Worm (Caenorhabditis elegans) whole organism, L4 larva: ENCODE results near the gene irld-36.

ENCODE experiments used
- F26F4.8 ChIP-seq: fragments of 200-800 bp; sonication (Bioruptor generic); conservative IDR thresholded peaks from 2 replicates; pipeline ENCODE4 v1.3.6; 2022; ENCODE audit warnings: missing genetic modification characterization, missing compliant biosample characterization
- F37D6.2 ChIP-seq: sonication (generic microtip); optimal IDR thresholded peaks from 2 replicates; lab custom pipeline; 2016; ENCODE audit warnings: mild to moderate bottlenecking, missing genetic modification characterization, missing compliant biosample characterization
- F49E8.2 ChIP-seq: sonication (generic microtip); optimal IDR thresholded peaks from 2 replicates; lab custom pipeline; 2016; ENCODE audit warnings: missing compliant biosample characterization, mild to moderate bottlenecking, missing genetic modification characterization, borderline replicate concordance
- R02D3.7 ChIP-seq: fragments of 150-350 bp; sonication (generic microtip); optimal IDR thresholded peaks from 3 replicates; lab custom pipeline; 2014; ENCODE audit warnings: missing biosample characterization, missing genetic modification characterization
- ZK337.2 ChIP-seq: fragments of 200-800 bp; sonication (Bioruptor generic); IDR thresholded peaks from 2 replicates; pipeline ENCODE4 v1.3.6; 2022; ENCODE audit warnings: missing genetic modification reagents, missing genetic modification characterization, missing compliant biosample characterization
- aly-2 ChIP-seq: sonication (generic microtip); optimal IDR thresholded peaks from 2 replicates; lab custom pipeline; 2018; ENCODE audit warnings: missing biosample characterization, missing genetic modification characterization
- attf-4 ChIP-seq: sonication (generic microtip); optimal IDR thresholded peaks from 3 replicates; lab custom pipeline; 2017; ENCODE audit warnings: missing biosample characterization, missing genetic modification characterization
- ceh-32 ChIP-seq: sonication (generic microtip); optimal IDR thresholded peaks from 2 replicates; lab custom pipeline; 2016; ENCODE audit warnings: mild to moderate bottlenecking, missing genetic modification characterization, missing compliant biosample characterization; ENCODE audit not compliant: poor library complexity
- ceh-44 ChIP-seq: fragments of 200-800 bp; sonication (Bioruptor generic); IDR thresholded peaks from 2 replicates; pipeline ENCODE4 v1.3.6; 2022; ENCODE audit warnings: missing genetic modification reagents, missing genetic modification characterization, missing compliant biosample characterization
- ceh-62 ChIP-seq: sonication (generic microtip); optimal IDR thresholded peaks from 2 replicates; lab custom pipeline; 2017; ENCODE audit warnings: missing biosample characterization, missing genetic modification characterization
- ceh-82 ChIP-seq: sonication (generic microtip); optimal IDR thresholded peaks from 2 replicates; lab custom pipeline; 2017; ENCODE audit warnings: missing biosample characterization, missing genetic modification characterization
- cey-2 ChIP-seq: sonication (generic microtip); optimal IDR thresholded peaks from 3 replicates; lab custom pipeline; 2017; ENCODE audit warnings: missing genetic modification characterization, mild to moderate bottlenecking, missing compliant biosample characterization, antibody characterized with exemption, borderline replicate concordance; ENCODE audit not compliant: insufficient read depth
- ctbp-1 ChIP-seq: fragments of 200-800 bp; sonication (Bioruptor generic); IDR thresholded peaks from 2 replicates; pipeline ENCODE4 v1.3.6; 2022; ENCODE audit warnings: missing genetic modification reagents, missing genetic modification characterization, missing compliant biosample characterization
- daf-19 ChIP-seq: fragments of 200-800 bp; sonication (Bioruptor generic); conservative IDR thresholded peaks from 2 replicates; pipeline ENCODE4 v1.3.6; 2022; ENCODE audit warnings: missing genetic modification characterization, missing compliant biosample characterization
- dpl-1 ChIP-seq: fragments of 150-350 bp; optimal IDR thresholded peaks from 2 replicates; lab custom pipeline; 2014; ENCODE audit warnings: missing biosample characterization, missing genetic modification reagents, missing genetic modification characterization
- dve-1 ChIP-seq: sonication (generic microtip); optimal IDR thresholded peaks from 2 replicates; lab custom pipeline; 2017; ENCODE audit warnings: antibody characterized with exemption, mild to moderate bottlenecking, missing genetic modification characterization, missing compliant biosample characterization; ENCODE audit not compliant: insufficient read depth
- egl-27 ChIP-seq: sonication (generic microtip); optimal IDR thresholded peaks from 3 replicates; lab custom pipeline; 2017; ENCODE audit warnings: missing biosample characterization, missing genetic modification reagents, missing genetic modification characterization
- fkh-10 ChIP-seq: fragments of 150-350 bp; optimal IDR thresholded peaks from 2 replicates; lab custom pipeline; 2014; ENCODE audit warnings: missing biosample characterization, missing genetic modification reagents, missing genetic modification characterization
- hlh-11 ChIP-seq: fragments of 200-800 bp; sonication (Bioruptor generic); optimal IDR thresholded peaks from 2 replicates; lab custom pipeline; 2018; ENCODE audit warnings: mild to moderate bottlenecking, missing genetic modification characterization, missing compliant biosample characterization
- jun-1 ChIP-seq: fragments of 150-350 bp; optimal IDR thresholded peaks from 2 replicates; lab custom pipeline; 2014; ENCODE audit warnings: missing biosample characterization, missing genetic modification reagents, missing genetic modification characterization
- lin-13 ChIP-seq: fragments of 150-350 bp; optimal IDR thresholded peaks from 2 replicates; lab custom pipeline; 2014; ENCODE audit warnings: missing biosample characterization, missing genetic modification reagents, missing genetic modification characterization
- lir-3 ChIP-seq: sonication (generic microtip); optimal IDR thresholded peaks from 2 replicates; lab custom pipeline; 2016; ENCODE audit warnings: mild to moderate bottlenecking, missing genetic modification characterization, missing compliant biosample characterization
- lsy-2 ChIP-seq, 2 experiments: fragments of 150-350 bp in 1 of 2; sonication (generic microtip) in 1 of 2; optimal IDR thresholded peaks; 2 replicates each; lab custom pipeline; 2014 to 2017; ENCODE audit warnings: missing biosample characterization in 2 of 2, missing genetic modification characterization in 2 of 2
- madf-5 ChIP-seq, 2 experiments: fragments of 200-800 bp; sonication (Bioruptor generic); IDR thresholded peaks; 2 replicates each; pipeline ENCODE4 v1.3.6; 2022; ENCODE audit warnings: missing compliant biosample characterization in 2 of 2, missing genetic modification characterization in 2 of 2
- madf-9 ChIP-seq: fragments of 200-800 bp; sonication (Bioruptor generic); conservative IDR thresholded peaks from 2 replicates; pipeline ENCODE4 v1.3.6; 2022; ENCODE audit warnings: missing genetic modification reagents, missing genetic modification characterization, missing compliant biosample characterization
- mdl-1 ChIP-seq, 2 experiments: fragments of 150-350 bp in 1 of 2; sonication (generic microtip) in 1 of 2; optimal IDR thresholded peaks; 2 replicates each; lab custom pipeline; 2014 to 2017; ENCODE audit warnings: missing biosample characterization in 2 of 2, missing genetic modification characterization in 2 of 2
- mdt-29 ChIP-seq: fragments of 200-800 bp; sonication (Bioruptor generic); IDR thresholded peaks from 2 replicates; pipeline ENCODE4 v1.3.6; 2022; ENCODE audit warnings: missing genetic modification reagents, missing genetic modification characterization, missing compliant biosample characterization
- mep-1 ChIP-seq: fragments of 150-350 bp; sonication (generic microtip); optimal IDR thresholded peaks from 3 replicates; lab custom pipeline; 2014; ENCODE audit warnings: missing biosample characterization, missing genetic modification characterization
- mes-2 ChIP-seq: sonication (generic microtip); optimal IDR thresholded peaks from 2 replicates; lab custom pipeline; 2016; ENCODE audit warnings: missing genotype, mild to moderate bottlenecking, missing genetic modification characterization, missing compliant biosample characterization; ENCODE audit not compliant: poor library complexity, severe bottlenecking
- mxl-2 ChIP-seq: fragments of 200-800 bp; sonication (Bioruptor generic); conservative IDR thresholded peaks from 2 replicates; pipeline ENCODE4 v1.3.6; 2022; ENCODE audit warnings: missing genetic modification reagents, missing genetic modification characterization, missing compliant biosample characterization
- nhr-102 ChIP-seq: sonication (generic microtip); optimal IDR thresholded peaks from 2 replicates; lab custom pipeline; 2016; ENCODE audit warnings: mild to moderate bottlenecking, missing genetic modification characterization, moderate library complexity, missing compliant biosample characterization
- nhr-6 ChIP-seq: fragments of 150-350 bp; optimal IDR thresholded peaks from 2 replicates; lab custom pipeline; 2014; ENCODE audit warnings: missing biosample characterization, missing genetic modification characterization
- nhr-77 ChIP-seq: fragments of 150-350 bp; optimal IDR thresholded peaks from 2 replicates; lab custom pipeline; 2014; ENCODE audit warnings: missing biosample characterization, missing genetic modification characterization
- pha-4 ChIP-seq, 2 experiments: fragments of 150-350 bp in 1 of 2; fragments of 200-800 bp in 1 of 2; sonication (Bioruptor generic) in 1 of 2; IDR thresholded peaks in 1 of 2; optimal IDR thresholded peaks in 1 of 2; 2 replicates each; pipeline versions ENCODE4 v1.3.6 to Lab custom; 2014 to 2022; ENCODE audit warnings: missing genetic modification characterization in 2 of 2, missing genetic modification reagents in 2 of 2, missing biosample characterization in 1 of 2, missing compliant biosample characterization in 1 of 2
- saeg-2 ChIP-seq: fragments of 200-800 bp; sonication (Bioruptor generic); IDR thresholded peaks from 2 replicates; pipeline ENCODE4 v1.3.6; 2022; ENCODE audit warnings: missing genetic modification reagents, missing genetic modification characterization, missing compliant biosample characterization
- sdz-12 ChIP-seq: fragments of 200-800 bp; sonication (Bioruptor generic); optimal IDR thresholded peaks from 2 replicates; lab custom pipeline; 2018; ENCODE audit warnings: mild to moderate bottlenecking, missing genetic modification characterization, missing compliant biosample characterization
- set-16 ChIP-seq: fragments of 200-800 bp; sonication (Bioruptor generic); IDR thresholded peaks from 2 replicates; pipeline ENCODE4 v1.3.6; 2022; ENCODE audit warnings: missing genetic modification reagents, missing genetic modification characterization, missing compliant biosample characterization
- spr-1 ChIP-seq: sonication (generic microtip); optimal IDR thresholded peaks from 2 replicates; lab custom pipeline; 2016; ENCODE audit warnings: mild to moderate bottlenecking, missing genetic modification characterization, missing compliant biosample characterization
- spr-3 ChIP-seq: fragments of 200-800 bp; sonication (Bioruptor generic); optimal IDR thresholded peaks from 2 replicates; lab custom pipeline; 2018; ENCODE audit warnings: mild to moderate bottlenecking, missing genetic modification characterization, missing compliant biosample characterization
- tra-1 ChIP-seq: fragments of 200-800 bp; sonication (Bioruptor generic); IDR thresholded peaks from 2 replicates; pipeline ENCODE4 v1.3.6; 2022; ENCODE audit warnings: missing genetic modification reagents, missing genetic modification characterization, missing compliant biosample characterization
- unc-130 ChIP-seq: sonication (generic microtip); optimal IDR thresholded peaks from 2 replicates; lab custom pipeline; 2016; ENCODE audit warnings: missing genetic modification reagents, missing genetic modification characterization, missing compliant biosample characterization
- unc-62 ChIP-seq, 3 experiments: fragments of 150-350 bp in 1 of 3; sonication (generic microtip); optimal IDR thresholded peaks in 2 of 3; peaks in 1 of 3; 1 replicate in 1 of 3; 2 replicates in 2 of 3; lab custom pipeline; 2014 to 2017; ENCODE audit warnings: missing biosample characterization in 3 of 3, missing genetic modification characterization in 3 of 3, missing genetic modification reagents in 3 of 3, missing genotype in 1 of 3
- zag-1 ChIP-seq: fragments of 150-350 bp; optimal IDR thresholded peaks from 2 replicates; lab custom pipeline; 2014; ENCODE audit warnings: missing biosample characterization, missing genetic modification characterization
- zip-11 ChIP-seq: fragments of 200-800 bp; sonication (Bioruptor generic); IDR thresholded peaks from 2 replicates; pipeline ENCODE4 v1.3.6; 2022; ENCODE audit warnings: missing genetic modification characterization, missing compliant biosample characterization
- zip-2 ChIP-seq: fragments of 150-350 bp; optimal IDR thresholded peaks from 2 replicates; lab custom pipeline; 2014; ENCODE audit warnings: missing biosample characterization, missing genetic modification characterization

Gene irld-36

DNA sequence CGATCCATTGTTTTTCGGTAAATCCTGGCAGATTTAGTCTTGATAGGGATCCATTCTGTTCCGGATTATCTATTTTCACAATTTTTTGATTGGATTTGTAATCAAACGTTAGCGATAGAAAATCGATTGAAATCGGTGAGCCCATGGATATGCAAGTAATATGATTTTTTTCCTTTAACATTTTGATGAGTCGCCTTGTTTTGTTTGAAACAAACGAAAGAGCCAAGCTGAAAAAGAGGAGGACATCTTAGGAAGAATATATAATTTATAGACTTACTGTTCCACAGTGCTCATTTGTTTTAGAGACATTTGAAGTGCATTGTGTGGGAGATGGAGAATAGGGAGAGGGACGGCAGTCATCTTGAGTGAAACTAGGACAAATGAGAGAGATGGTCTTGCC is 9.6 kb downstream of the irld-36 start, which contains the start of the genes fbxb-18 and fbxb-19:
fbxb-18 (minus strand) TSS at position 101 of the 400 bp plus-strand sequence.
fbxb-19 (minus strand) TSS at position 369 of the 400 bp plus-strand sequence.
- TF ChIP-seq madf-9 (GFP tag; lab: Robert Waterston, UW) (no peak), madf-5 (GFP tag; IDR thresholded peaks at IDR 0.05; lab: Robert Waterston, UW) (no peak), saeg-2 (no peak), R02D3.7 (tag; lab: Kevin White, UChicago) (no peak), zip-2 (no peak), mdt-29 (GFP tag; lab: Robert Waterston, UW) (no peak)
- TF ChIP-seq, all 104 proteins: peak for 0

DNA sequence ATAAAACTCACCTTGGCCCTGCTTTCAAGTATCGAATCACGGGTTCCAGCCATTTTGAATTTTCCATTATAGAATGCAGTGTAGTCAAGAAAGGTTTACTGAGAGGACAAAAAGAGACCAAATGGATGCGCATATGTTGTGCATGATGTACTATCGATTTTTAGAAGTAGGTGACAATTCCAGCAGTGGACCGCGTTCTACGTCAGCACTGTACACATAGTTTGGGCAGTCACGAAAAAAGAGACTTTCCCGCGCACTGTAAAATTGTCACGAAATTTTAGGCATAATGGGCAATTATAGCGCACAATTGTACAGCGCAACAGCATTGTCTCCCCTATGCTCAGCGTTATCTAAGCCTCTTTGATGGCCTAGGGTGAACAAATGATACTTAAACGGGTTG is 11.8 kb downstream of the irld-36 start, which contains the start of gene fbxc-22:
fbxc-22 (minus strand) TSS at position 101 of the 400 bp plus-strand sequence.
- TF ChIP-seq nhr-77 (tag; lab: Kevin White, UChicago) (no peak), dve-1 (tag; lab: Kevin White, UChicago) (no peak), zip-11 (GFP tag; lab: Robert Waterston, UW) (no peak), zip-2 (no peak), mxl-2 (no peak), mdl-1 (tag; optimal IDR thresholded peaks at IDR 0.05; lab: Kevin White, UChicago) (no peak), hlh-11 (tag; lab: Kevin White, UChicago) (no peak), F49E8.2 (no peak), attf-4 (tag; lab: Kevin White, UChicago) (no peak), pha-4 (GFP tag; IDR thresholded peaks at IDR 0.05; lab: Robert Waterston, UW) (no peak), pha-4 (tag; optimal IDR thresholded peaks at IDR 0.05; lab: Kevin White, UChicago) (no peak), aly-2 (tag; lab: Kevin White, UChicago) (no peak), lsy-2 (tag; optimal IDR thresholded peaks at IDR 0.05; lab: Kevin White, UChicago) (no peak), ZK337.2 (GFP tag; lab: Robert Waterston, UW) (no peak), lin-13 (GFP tag; lab: Kevin White, UChicago) (no peak), ctbp-1 (no peak), mep-1 (tag; lab: Kevin White, UChicago) (no peak), dpl-1 (no peak)

DNA sequence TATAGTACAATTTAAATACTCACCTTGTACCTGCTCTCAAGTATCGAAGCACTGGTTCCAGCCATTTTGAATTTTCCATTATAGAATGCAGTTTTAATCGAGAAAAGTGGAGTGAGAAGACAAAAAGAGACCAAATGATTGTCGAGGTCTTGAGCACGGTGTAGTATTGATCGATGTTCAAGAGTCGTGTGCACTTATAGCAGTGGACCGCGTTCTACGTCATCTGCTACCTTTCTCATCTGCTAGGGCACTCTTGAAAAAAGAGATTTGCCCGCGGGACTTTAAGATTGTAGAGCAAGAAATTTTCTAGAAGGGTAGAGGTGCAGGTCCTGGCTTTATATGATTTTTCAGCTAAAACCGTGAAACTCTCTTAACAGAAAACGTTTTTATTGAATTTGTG is 13.6 kb downstream of the irld-36 start, which contains the start of gene fbxc-21:
fbxc-21 (minus strand) TSS at position 101 of the 400 bp plus-strand sequence.
- no peak for TF ChIP-seq spr-1 (tag; lab: Kevin White, UChicago)
- no peak for TF ChIP-seq ceh-44 (GFP tag; lab: Robert Waterston, UW)
- no peak for TF ChIP-seq cey-2 (tag; lab: Kevin White, UChicago)
- no peak for TF ChIP-seq fkh-10
- TF ChIP-seq lsy-2 (tag; optimal IDR thresholded peaks at IDR 0.05; lab: Kevin White, UChicago), result no peak
- no peak for TF ChIP-seq lin-13 (GFP tag; lab: Kevin White, UChicago)
- TF ChIP-seq sdz-12 (GFP tag; lab: Kevin White, UChicago), result no peak
- no peak for TF ChIP-seq tra-1
- no peak for TF ChIP-seq zip-2
- TF ChIP-seq ZK337.2 (GFP tag; lab: Robert Waterston, UW), result no peak
- TF ChIP-seq nhr-102, result no peak
- TF ChIP-seq zag-1, result no peak
- no peak for TF ChIP-seq egl-27
- TF ChIP-seq attf-4 (tag; lab: Kevin White, UChicago), result no peak
- no peak for TF ChIP-seq ceh-62 (tag; lab: Kevin White, UChicago)
- no peak for TF ChIP-seq F37D6.2 (tag; lab: Kevin White, UChicago)
- TF ChIP-seq mxl-2, result no peak

DNA sequence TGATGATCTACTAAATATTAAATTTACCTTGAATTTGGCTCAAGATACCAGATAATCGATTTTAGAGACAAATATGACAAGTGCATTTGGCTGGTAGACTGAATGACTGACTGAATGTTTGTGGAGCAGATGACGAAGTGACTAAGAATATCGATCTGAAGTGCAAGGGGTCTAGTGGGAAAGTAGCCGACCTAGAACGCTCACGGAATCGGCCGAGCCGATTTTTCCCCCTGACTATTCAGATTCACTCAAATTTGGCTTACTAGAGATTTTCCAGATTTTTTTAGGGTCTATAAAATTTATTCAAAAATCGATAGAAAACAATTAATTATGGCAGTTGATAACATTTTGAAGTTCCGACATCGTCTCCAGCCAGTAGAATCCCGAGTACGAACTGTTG is 15.3 kb downstream of the irld-36 start, which contains the start of gene fbxc-26:
fbxc-26 (minus strand) TSS at position 101 of the 400 bp plus-strand sequence.
- TF ChIP-seq aly-2 (tag; lab: Kevin White, UChicago) (no peak), jun-1 (tag; lab: Kevin White, UChicago) (no peak), ceh-32 (tag; lab: Kevin White, UChicago) (no peak), mxl-2 (no peak), ceh-82 (tag; lab: Kevin White, UChicago) (no peak), attf-4 (tag; lab: Kevin White, UChicago) (no peak), daf-19 (no peak), spr-3 (GFP tag; lab: Kevin White, UChicago) (no peak), unc-62 (GFP tag; optimal IDR thresholded peaks at IDR 0.05 in 1 of 2; lab: Kevin White, UChicago) (no peak), unc-62 (tag; optimal IDR thresholded peaks at IDR 0.05; lab: Kevin White, UChicago) (no peak), nhr-6 (tag; lab: Kevin White, UChicago) (no peak), lir-3 (tag; lab: Kevin White, UChicago) (no peak), unc-130 (GFP tag; lab: Kevin White, UChicago) (no peak), mes-2 (no peak), set-16 (GFP tag; lab: Robert Waterston, UW) (no peak), F26F4.8 (no peak)
